Fruit fly (Drosophila melanogaster): ENCODE measurements around the gene CG7059.

Gene CG7059

dm6 chr3R:22367126-22368076, 22.2 kb upstream of the CG7059 start, which contains the start of the genes Polr3F and PyK:
Gene Polr3F, minus strand, starts transcription at chr3R:22367373.
Gene PyK, plus strand, starts transcription at chr3R:22367536.
- TF ChIP-seq insv (optimal IDR thresholded peaks at IDR 0.05) (no peak), Sin3A (optimal IDR thresholded peaks at IDR 0.05) (no peak), h (optimal IDR thresholded peaks at IDR 0.05) (no peak), ttk (optimal IDR thresholded peaks at IDR 0.05) (no peak), psq (optimal IDR thresholded peaks at IDR 0.05) (no peak), Myc (optimal IDR thresholded peaks at IDR 0.05) (no peak)

- TF ChIP-seq insv (optimal IDR thresholded peaks at IDR 0.05) = no peak
- no peak for TF ChIP-seq Sin3A (optimal IDR thresholded peaks at IDR 0.05)
- no peak for TF ChIP-seq psq (optimal IDR thresholded peaks at IDR 0.05)
- no peak for TF ChIP-seq Myc (optimal IDR thresholded peaks at IDR 0.05)
- no peak for TF ChIP-seq h (optimal IDR thresholded peaks at IDR 0.05)
- TF ChIP-seq ttk (optimal IDR thresholded peaks at IDR 0.05) = no peak
Measured at dm6 chr3R:22368077-22368776, 21.4 kb upstream of the CG7059 start.

dm6 chr3R:22368777-22369214, 20.8 kb upstream of the CG7059 start:
- TF ChIP-seq ttk (optimal IDR thresholded peaks at IDR 0.05) (no peak), h (optimal IDR thresholded peaks at IDR 0.05) (no peak), psq (optimal IDR thresholded peaks at IDR 0.05) (no peak), insv (optimal IDR thresholded peaks at IDR 0.05) (no peak), Myc (optimal IDR thresholded peaks at IDR 0.05) (no peak)

- TF ChIP-seq insv (optimal IDR thresholded peaks at IDR 0.05) = no peak
- TF ChIP-seq psq (optimal IDR thresholded peaks at IDR 0.05) = no peak
- no peak for TF ChIP-seq h (optimal IDR thresholded peaks at IDR 0.05)
- no peak for TF ChIP-seq Myc (optimal IDR thresholded peaks at IDR 0.05)
- TF ChIP-seq ttk (optimal IDR thresholded peaks at IDR 0.05) = no peak
- no peak for TF ChIP-seq Sin3A (optimal IDR thresholded peaks at IDR 0.05)
Measured at dm6 chr3R:22372535-22372934, 17.0 kb upstream of the CG7059 start, which contains the start of gene CG7069. Gene CG7069, plus strand, starts transcription at chr3R:22372835.

dm6 chr3R:22375674-22376073, 13.9 kb upstream of the CG7059 start, which contains the start of gene CG18596:
Gene CG18596, plus strand, starts transcription at chr3R:22375923.
- no peak for TF ChIP-seq Myc (optimal IDR thresholded peaks at IDR 0.05)
- TF ChIP-seq ttk (optimal IDR thresholded peaks at IDR 0.05) = no peak
- no peak for TF ChIP-seq psq (optimal IDR thresholded peaks at IDR 0.05)
- no peak for TF ChIP-seq Sin3A (optimal IDR thresholded peaks at IDR 0.05)
- TF ChIP-seq h (optimal IDR thresholded peaks at IDR 0.05) = no peak
- no peak for TF ChIP-seq insv (optimal IDR thresholded peaks at IDR 0.05)

- TF ChIP-seq h (optimal IDR thresholded peaks at IDR 0.05) = no peak
- TF ChIP-seq ttk (optimal IDR thresholded peaks at IDR 0.05) = no peak
- TF ChIP-seq psq (optimal IDR thresholded peaks at IDR 0.05) = no peak
- TF ChIP-seq Sin3A (optimal IDR thresholded peaks at IDR 0.05) = no peak
- TF ChIP-seq Myc (optimal IDR thresholded peaks at IDR 0.05) = no peak
- TF ChIP-seq insv (optimal IDR thresholded peaks at IDR 0.05) = no peak
Measured at dm6 chr3R:22379942-22380341, 9.6 kb upstream of the CG7059 start, which contains the start of gene CG34149. Gene CG34149, plus strand, starts transcription at chr3R:22380128.

dm6 chr3R:22381077-22381476, 8.5 kb upstream of the CG7059 start, which contains the start of gene CG43342:
Gene CG43342, plus strand, starts transcription at chr3R:22381340.
- TF ChIP-seq h (optimal IDR thresholded peaks at IDR 0.05) = no peak
- TF ChIP-seq Sin3A (optimal IDR thresholded peaks at IDR 0.05) = no peak
- no peak for TF ChIP-seq insv (optimal IDR thresholded peaks at IDR 0.05)
- no peak for TF ChIP-seq ttk (optimal IDR thresholded peaks at IDR 0.05)
- TF ChIP-seq Myc (optimal IDR thresholded peaks at IDR 0.05) = no peak
- TF ChIP-seq psq (optimal IDR thresholded peaks at IDR 0.05) = no peak

dm6 chr3R:22381735-22382134, 7.8 kb upstream of the CG7059 start, which contains the start of gene Gpdh3:
Gene Gpdh3, plus strand, starts transcription at chr3R:22382035.
- TF ChIP-seq h (optimal IDR thresholded peaks at IDR 0.05) (no peak), psq (optimal IDR thresholded peaks at IDR 0.05) (no peak)

- TF ChIP-seq insv (optimal IDR thresholded peaks at IDR 0.05) (no peak), Myc (optimal IDR thresholded peaks at IDR 0.05) (no peak), Sin3A (optimal IDR thresholded peaks at IDR 0.05) (no peak), h (optimal IDR thresholded peaks at IDR 0.05) (no peak), ttk (optimal IDR thresholded peaks at IDR 0.05) (no peak)
Measured at dm6 chr3R:22390109-22390508, 529 bp downstream of the CG7059 start.

- TF ChIP-seq Myc (optimal IDR thresholded peaks at IDR 0.05) (no peak), ttk (optimal IDR thresholded peaks at IDR 0.05) (no peak), Sin3A (optimal IDR thresholded peaks at IDR 0.05) (no peak), psq (optimal IDR thresholded peaks at IDR 0.05) (no peak), insv (optimal IDR thresholded peaks at IDR 0.05) (no peak), h (optimal IDR thresholded peaks at IDR 0.05) (no peak)
Measured at dm6 chr3R:22394004-22394403, 4.4 kb downstream of the CG7059 start, which contains the start of gene CG13857. Gene CG13857, minus strand, starts transcription at chr3R:22394104.

dm6 chr3R:22395409-22396178, 6.0 kb downstream of the CG7059 start:
- TF ChIP-seq Sin3A (optimal IDR thresholded peaks at IDR 0.05) (no peak), Myc (optimal IDR thresholded peaks at IDR 0.05) (no peak), h (optimal IDR thresholded peaks at IDR 0.05) (no peak), insv (optimal IDR thresholded peaks at IDR 0.05) (no peak), psq (optimal IDR thresholded peaks at IDR 0.05) (no peak), ttk (optimal IDR thresholded peaks at IDR 0.05) (no peak)
